Worm (Caenorhabditis elegans) whole organism, early embryonic: ENCODE data around the gene par-2.

Experiments
- B0310.2 ChIP-seq: sonication (generic microtip); optimal IDR thresholded peaks from 2 replicates; lab custom pipeline; 2016; ENCODE audit warnings: mild to moderate bottlenecking, missing genetic modification characterization, missing compliant biosample characterization
- aly-1 ChIP-seq: sonication (generic microtip); optimal IDR thresholded peaks from 2 replicates; lab custom pipeline; 2016; ENCODE audit warnings: missing genetic modification characterization, missing compliant biosample characterization
- ama-1 ChIP-seq: fragments of 150-350 bp; optimal IDR thresholded peaks from 2 replicates; lab custom pipeline; 2014
- ceh-36 ChIP-seq: sonication (generic microtip); optimal IDR thresholded peaks from 2 replicates; lab custom pipeline; 2016; ENCODE audit warnings: missing genetic modification characterization, inconsistent platforms, missing compliant biosample characterization
- ets-7 ChIP-seq: sonication (generic microtip); optimal IDR thresholded peaks from 2 replicates; lab custom pipeline; 2016; ENCODE audit warnings: missing genotype, missing genetic modification characterization, missing compliant biosample characterization
- flt-1 ChIP-seq: fragments of 200-800 bp; sonication (Bioruptor generic); IDR thresholded peaks from 2 replicates; pipeline ENCODE4 v1.3.6; 2022; ENCODE audit warnings: missing genetic modification characterization, missing compliant biosample characterization
- hmbx-1 ChIP-seq: sonication (generic microtip); optimal IDR thresholded peaks from 2 replicates; lab custom pipeline; 2016; ENCODE audit warnings: mild to moderate bottlenecking, missing genetic modification characterization, missing compliant biosample characterization
- hnd-1 ChIP-seq: sonication (generic microtip); optimal IDR thresholded peaks from 2 replicates; lab custom pipeline; 2016; ENCODE audit warnings: missing genetic modification characterization, missing compliant biosample characterization
- pes-1 ChIP-seq: fragments of 200-800 bp; sonication (Bioruptor generic); IDR thresholded peaks from 2 replicates; pipeline ENCODE4 v1.3.6; 2022; ENCODE audit warnings: missing genetic modification reagents, missing genetic modification characterization, missing compliant biosample characterization
- scrt-1 ChIP-seq: fragments of 200-800 bp; sonication (Bioruptor generic); IDR thresholded peaks from 2 replicates; pipeline ENCODE4 v1.3.6; 2022; ENCODE audit warnings: missing genetic modification characterization, missing compliant biosample characterization
- sea-1 ChIP-seq: fragments of 200-800 bp; sonication (Bioruptor generic); conservative IDR thresholded peaks from 2 replicates; pipeline ENCODE4 v1.3.6; 2022; ENCODE audit warnings: missing genetic modification characterization, missing compliant biosample characterization
- tbx-37 ChIP-seq: fragments of 200-800 bp; sonication (Bioruptor generic); conservative IDR thresholded peaks from 2 replicates; pipeline ENCODE4 v1.3.6; 2022; ENCODE audit warnings: missing genetic modification reagents, missing genetic modification characterization, missing compliant biosample characterization
- tra-4 ChIP-seq: sonication (generic microtip); optimal IDR thresholded peaks from 2 replicates; lab custom pipeline; 2017; ENCODE audit warnings: missing genetic modification characterization, missing compliant biosample characterization

DNA sequence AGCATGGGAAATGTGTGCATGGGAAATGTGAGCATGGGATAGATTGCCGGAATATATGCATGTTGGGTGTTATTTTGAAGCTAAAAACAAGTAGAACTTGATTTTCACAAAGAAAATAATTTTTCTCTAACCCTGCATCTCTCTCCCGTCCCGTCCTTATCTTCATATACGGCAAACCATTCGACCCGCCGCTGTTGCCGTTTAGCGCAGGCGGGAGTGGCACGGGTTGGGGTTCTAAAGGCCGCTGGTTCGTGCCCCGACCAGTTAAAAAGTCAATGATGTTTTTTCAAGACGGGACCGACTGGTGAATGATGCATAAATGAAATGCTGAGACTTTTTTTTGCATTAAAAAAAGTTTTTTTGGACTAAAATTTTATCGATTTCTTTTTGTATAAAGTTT lies 41.0 kb downstream of the par-2 start:
- peak; percentile 57 for TF ChIP-seq tbx-37 (GFP tag; lab: Robert Waterston, UW)
- peak; percentile 44 for TF ChIP-seq ets-7 (tag; lab: Kevin White, UChicago)
- no peak for TF ChIP-seq ama-1 (lab: Kevin White, UChicago)
- 0 out of 2 replicates have a peak, but pooled peaks have one; percentile 60 for TF ChIP-seq sea-1 (GFP tag; lab: Robert Waterston, UW)
- TF ChIP-seq aly-1 (tag; lab: Kevin White, UChicago): peak; percentile 28
- peak; percentile 18 for TF ChIP-seq hmbx-1 (tag; lab: Kevin White, UChicago)
- peak; percentile 51 for TF ChIP-seq B0310.2
- TF ChIP-seq ceh-36 (tag; lab: Kevin White, UChicago): peak; percentile 67
- TF ChIP-seq tra-4 (tag; lab: Kevin White, UChicago): no peak
- TF ChIP-seq flt-1 (GFP tag; lab: Robert Waterston, UW): peak; percentile 69
- peak; percentile 28 for TF ChIP-seq hnd-1 (tag; lab: Kevin White, UChicago)
- TF ChIP-seq pes-1: peak; percentile 80
- peak; percentile 83 for TF ChIP-seq scrt-1
